Worm (Caenorhabditis elegans): ENCODE measurements around the gene C18G1.7.

DNA sequence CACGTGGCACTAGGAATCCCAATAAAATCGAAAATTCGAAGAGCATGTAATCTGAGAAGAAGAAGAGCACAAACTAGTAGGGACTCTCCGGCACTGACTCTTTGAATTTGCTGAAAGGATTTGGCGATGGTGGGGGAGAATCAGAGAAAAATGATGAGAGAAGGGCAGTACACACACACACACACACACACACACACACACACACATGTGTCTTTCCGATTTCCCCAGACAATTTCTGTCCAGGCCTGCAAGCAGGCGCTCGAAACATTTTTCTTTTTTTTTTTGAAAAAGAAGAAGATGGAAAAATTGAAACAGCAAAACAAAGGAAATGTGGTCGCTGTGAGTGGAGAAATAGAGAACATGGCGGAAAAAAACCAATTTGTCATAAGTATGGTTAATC lies 15.3 kb upstream of the C18G1.7 start, which contains the start of gene tig-2:
- no peak for TF ChIP-seq fkh-10 (GFP tag; optimal IDR thresholded peaks at IDR 0.05)
- TF ChIP-seq fax-1 (tag; optimal IDR thresholded peaks at IDR 0.05), result no peak
- TF ChIP-seq ceh-30 (tag; optimal IDR thresholded peaks at IDR 0.05), result no peak
- no peak for TF ChIP-seq ama-1 (optimal IDR thresholded peaks at IDR 0.05)
- TF ChIP-seq ceh-18 (tag; optimal IDR thresholded peaks at IDR 0.05), result peak; percentile 48
- no peak for TF ChIP-seq npax-4 (tag; optimal IDR thresholded peaks at IDR 0.05)
